Worm (Caenorhabditis elegans) whole organism, L3 larva: ENCODE data around the gene zmp-4.

ENCODE experiments used
- ceh-16 ChIP-seq: sonication (generic microtip); optimal IDR thresholded peaks from 2 replicates; lab custom pipeline; 2017; ENCODE audit warnings: missing biosample characterization, missing genetic modification characterization
- lin-39 ChIP-seq: fragments of 150-350 bp; optimal IDR thresholded peaks from 2 replicates; lab custom pipeline; 2018; ENCODE audit warnings: missing biosample characterization, missing genetic modification reagents, missing genetic modification characterization

DNA sequence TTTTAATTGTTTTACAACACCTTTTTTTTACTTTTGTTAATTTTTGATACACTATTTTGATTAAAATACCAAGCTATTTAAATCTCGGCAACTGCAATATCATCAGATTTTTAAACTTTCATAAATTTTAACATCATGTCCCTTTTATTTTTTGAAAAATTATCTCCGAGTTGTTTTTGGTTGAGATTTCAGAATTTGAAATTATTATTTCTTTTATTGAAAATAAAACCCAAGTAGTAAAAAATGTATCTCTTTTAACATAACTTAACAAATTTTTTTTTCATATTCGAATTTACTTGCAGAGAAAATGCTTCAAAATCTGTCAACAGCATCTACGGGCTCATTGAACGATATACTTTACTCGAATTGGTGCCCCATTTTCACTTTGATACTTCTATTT is 5.8 kb downstream of the zmp-4 start, which contains the start of gene H12D21.11:
- TF ChIP-seq lin-39 (tag; lab: Kevin White, UChicago) (no peak), ceh-16 (no peak)
